Worm (Caenorhabditis elegans): ENCODE data around the gene srx-42.

Gene srx-42

ce11 chrV:13879241-13879640 lies 41.6 kb upstream of the srx-42 start, which contains the start of gene lbp-7:
Gene lbp-7 (plus strand): TSS chrV:13879552.
- TF ChIP-seq ceh-2 (tag; optimal IDR thresholded peaks at IDR 0.05) (no peak), sox-2 (GFP tag; IDR thresholded peaks at IDR 0.05) (no peak), hlh-13 (GFP tag; optimal IDR thresholded peaks at IDR 0.05) (no peak), ceh-9 (tag; optimal IDR thresholded peaks at IDR 0.05) (no peak), ceh-24 (tag; optimal IDR thresholded peaks at IDR 0.05) (no peak), ceh-48 (tag; optimal IDR thresholded peaks at IDR 0.05) (no peak), T23F11.4 (GFP tag; optimal IDR thresholded peaks at IDR 0.05) (no peak), nfya-1 (tag; optimal IDR thresholded peaks at IDR 0.05) (no peak), npax-4 (tag; optimal IDR thresholded peaks at IDR 0.05) (no peak), ceh-18 (tag; optimal IDR thresholded peaks at IDR 0.05) (no peak), fkh-6 (tag; optimal IDR thresholded peaks at IDR 0.05) (no peak), nhr-11 (tag; optimal IDR thresholded peaks at IDR 0.05) (no peak), C38D4.7 (GFP tag; optimal IDR thresholded peaks at IDR 0.05) (no peak), ref-2 (tag; optimal IDR thresholded peaks at IDR 0.05) (no peak)

ce11 chrV:13880163-13880562 lies 40.7 kb upstream of the srx-42 start:
- TF ChIP-seq unc-42 (tag; optimal IDR thresholded peaks at IDR 0.05): peak; percentile 18
- TF ChIP-seq lin-11 (tag; optimal IDR thresholded peaks at IDR 0.05): no peak

ce11 chrV:13880607-13881006 lies 40.2 kb upstream of the srx-42 start, which contains the start of gene T22G5.3:
Gene T22G5.3 (plus strand): TSS chrV:13880907.
- no peak for TF ChIP-seq pax-1 (tag; optimal IDR thresholded peaks at IDR 0.05)
- no peak for TF ChIP-seq hlh-15 (tag; optimal IDR thresholded peaks at IDR 0.05)
- no peak for TF ChIP-seq unc-3 (GFP tag; conservative IDR thresholded peaks at IDR 0.05)
- no peak for TF ChIP-seq unc-3 (tag; optimal IDR thresholded peaks at IDR 0.05)
- TF ChIP-seq F13H6.1 (tag; optimal IDR thresholded peaks at IDR 0.05): no peak
- no peak for TF ChIP-seq lin-11 (tag; optimal IDR thresholded peaks at IDR 0.05)
- no peak for TF ChIP-seq sox-4 (tag; optimal IDR thresholded peaks at IDR 0.05)
- no peak for TF ChIP-seq madf-2 (tag; optimal IDR thresholded peaks at IDR 0.05)
- no peak for TF ChIP-seq K09A11.1 (tag; optimal IDR thresholded peaks at IDR 0.05; ENCODE audit: insufficient read depth)
- no peak for TF ChIP-seq ceh-6 (GFP tag; optimal IDR thresholded peaks at IDR 0.05)
- no peak for TF ChIP-seq nfya-1 (tag; optimal IDR thresholded peaks at IDR 0.05)
- TF ChIP-seq ceh-2 (tag; optimal IDR thresholded peaks at IDR 0.05): no peak
- no peak for TF ChIP-seq pqm-1 (tag; optimal IDR thresholded peaks at IDR 0.05)
- TF ChIP-seq ref-2 (tag; optimal IDR thresholded peaks at IDR 0.05): no peak
- TF ChIP-seq fkh-6 (tag; optimal IDR thresholded peaks at IDR 0.05): no peak
- no peak for TF ChIP-seq lim-6 (tag; optimal IDR thresholded peaks at IDR 0.05)
- no peak for TF ChIP-seq ama-1 (optimal IDR thresholded peaks at IDR 0.05)
- TF ChIP-seq rnt-1 (tag; optimal IDR thresholded peaks at IDR 0.05): no peak
- no peak for TF ChIP-seq npax-4 (tag; optimal IDR thresholded peaks at IDR 0.05)
- TF ChIP-seq ceh-19 (GFP tag; optimal IDR thresholded peaks at IDR 0.05): no peak
- TF ChIP-seq eyg-1 (tag; optimal IDR thresholded peaks at IDR 0.05): no peak

ce11 chrV:13887358-13887757 lies 33.5 kb upstream of the srx-42 start, which contains the start of gene srsx-19:
Gene srsx-19 (plus strand): TSS chrV:13887658.
- TF ChIP-seq pha-4 (tag; optimal IDR thresholded peaks at IDR 0.05) (no peak), sox-2 (GFP tag; IDR thresholded peaks at IDR 0.05) (no peak), ztf-16 (tag; optimal IDR thresholded peaks at IDR 0.05) (no peak), dmd-4 (tag; optimal IDR thresholded peaks at IDR 0.05; ENCODE audit: borderline replicate concordance) (no peak), lim-6 (tag; optimal IDR thresholded peaks at IDR 0.05) (no peak), tbx-7 (tag; optimal IDR thresholded peaks at IDR 0.05) (no peak), madf-2 (tag; optimal IDR thresholded peaks at IDR 0.05) (no peak), unc-86 (tag; optimal IDR thresholded peaks at IDR 0.05) (no peak), F13H6.1 (tag; optimal IDR thresholded peaks at IDR 0.05) (no peak), ceh-34 (tag; optimal IDR thresholded peaks at IDR 0.05) (no peak), nhr-11 (tag; optimal IDR thresholded peaks at IDR 0.05) (no peak), pax-1 (tag; optimal IDR thresholded peaks at IDR 0.05) (no peak), K09A11.1 (tag; optimal IDR thresholded peaks at IDR 0.05; ENCODE audit: insufficient read depth) (no peak), ceh-2 (tag; optimal IDR thresholded peaks at IDR 0.05) (no peak), ceh-48 (tag; optimal IDR thresholded peaks at IDR 0.05) (no peak), ceh-18 (tag; optimal IDR thresholded peaks at IDR 0.05) (no peak), ceh-24 (tag; optimal IDR thresholded peaks at IDR 0.05) (no peak), zip-5 (tag; optimal IDR thresholded peaks at IDR 0.05) (no peak)
